Worm (Caenorhabditis elegans) whole organism, young adult: ENCODE data around the gene Y62H9A.4.

Source experiments
- F33H1.4 ChIP-seq: fragments of 200-800 bp; sonication (Bioruptor generic); IDR thresholded peaks from 2 replicates; pipeline ENCODE4 v1.3.6; 2022; ENCODE audit warnings: missing genetic modification reagents, missing genetic modification characterization, missing compliant biosample characterization
- hrde-1 ChIP-seq: sonication (generic microtip); optimal IDR thresholded peaks from 2 replicates; lab custom pipeline; 2016; ENCODE audit warnings: missing genetic modification characterization, mild to moderate bottlenecking, missing compliant biosample characterization, moderate library complexity, missing genotype, missing genetic modification reagents, borderline replicate concordance
- snpc-4 ChIP-seq, 5 experiments: fragments of 150-350 bp in 1 of 5; sonication (generic microtip) in 4 of 5; optimal IDR thresholded peaks; 2 replicates each; lab custom pipeline; 2014 to 2018; ENCODE audit warnings: missing genetic modification characterization in 5 of 5, missing biosample characterization in 3 of 5, antibody characterized with exemption in 2 of 5, mild to moderate bottlenecking in 2 of 5, missing compliant biosample characterization in 2 of 5, missing genotype in 2 of 5, moderate library complexity in 2 of 5, missing genetic modification reagents in 1 of 5

ce11 chrX:11843363-11843762 is 36.6 kb upstream of the Y62H9A.4 start, which contains the start of gene F54F7.2:
- TF ChIP-seq hrde-1 (tag; lab: Kevin White, UChicago) (no peak), F33H1.4 (GFP tag; lab: Robert Waterston, UW) (no peak), snpc-4 (GFP tag; optimal IDR thresholded peaks at IDR 0.05; lab: Kevin White, UChicago) (no peak), snpc-4 (tag; optimal IDR thresholded peaks at IDR 0.05; lab: Kevin White, UChicago) (no peak)
